Fruit fly (Drosophila melanogaster) whole organism, embryonic: ENCODE results near the gene CG31821.

Experiments
- Aef1 ChIP-seq: fragments of 200-800 bp; sonication (Bioruptor generic); IDR thresholded peaks from 3 replicates; pipeline ENCODE4 v1.3.6; 2022; ENCODE audit warnings: missing biosample characterization, missing genetic modification characterization
- Atf3 ChIP-seq: fragments of 200-800 bp; sonication (Bioruptor generic); optimal IDR thresholded peaks from 3 replicates; lab custom pipeline; 2016; ENCODE audit warnings: missing biosample characterization, missing genetic modification characterization
- CG10209 ChIP-seq: fragments of 200-800 bp; sonication (Bioruptor generic); optimal IDR thresholded peaks from 3 replicates; lab custom pipeline; 2017; ENCODE audit warnings: missing biosample characterization, mild to moderate bottlenecking, missing genetic modification characterization, missing genetic modification reagents
- CG10274 ChIP-seq: fragments of 200-800 bp; sonication (Bioruptor generic); optimal IDR thresholded peaks from 3 replicates; lab custom pipeline; 2017; ENCODE audit warnings: missing biosample characterization, mild to moderate bottlenecking, missing genetic modification characterization
- CG10565 ChIP-seq: fragments of 200-800 bp; sonication (Bioruptor generic); optimal IDR thresholded peaks from 3 replicates; lab custom pipeline; 2016; ENCODE audit warnings: missing biosample characterization, mild to moderate bottlenecking, missing genetic modification characterization
- CG12071 ChIP-seq: fragments of 200-800 bp; sonication (Bioruptor generic); optimal IDR thresholded peaks from 3 replicates; lab custom pipeline; 2018; ENCODE audit warnings: missing biosample characterization, mild to moderate bottlenecking, missing genetic modification characterization
- CG12299 ChIP-seq: fragments of 200-800 bp; sonication (Bioruptor generic); optimal IDR thresholded peaks from 2 replicates; lab custom pipeline; 2018; ENCODE audit warnings: missing biosample characterization, mild to moderate bottlenecking, missing genetic modification characterization
- CG1529 ChIP-seq: fragments of 200-800 bp; sonication (Bioruptor generic); optimal IDR thresholded peaks from 3 replicates; lab custom pipeline; 2018; ENCODE audit warnings: missing biosample characterization, missing genetic modification characterization
- CG15601 ChIP-seq: fragments of 200-800 bp; sonication (Bioruptor generic); optimal IDR thresholded peaks from 3 replicates; lab custom pipeline; 2019; ENCODE audit warnings: missing biosample characterization, mild to moderate bottlenecking, missing genetic modification characterization, moderate library complexity
- CG16815 ChIP-seq: fragments of 200-800 bp; sonication (Bioruptor generic); optimal IDR thresholded peaks from 3 replicates; lab custom pipeline; 2017; ENCODE audit warnings: missing biosample characterization, mild to moderate bottlenecking, missing genetic modification characterization
- CG2678 ChIP-seq: fragments of 200-800 bp; sonication (Bioruptor generic); optimal IDR thresholded peaks from 3 replicates; lab custom pipeline; 2019; ENCODE audit warnings: missing biosample characterization, mild to moderate bottlenecking, missing genetic modification characterization, moderate library complexity
- CG30431 ChIP-seq: fragments of 200-800 bp; sonication (Bioruptor generic); optimal IDR thresholded peaks from 2 replicates; lab custom pipeline; 2017; ENCODE audit warnings: missing biosample characterization, missing genetic modification characterization
- CG3163 ChIP-seq: fragments of 200-800 bp; sonication (Bioruptor generic); optimal IDR thresholded peaks from 3 replicates; lab custom pipeline; 2016; ENCODE audit warnings: missing biosample characterization, missing genetic modification characterization
- CG32767 ChIP-seq: fragments of 200-800 bp; sonication (Bioruptor generic); IDR thresholded peaks from 2 replicates; pipeline ENCODE4 v1.3.6; 2022; ENCODE audit warnings: missing biosample characterization, missing genetic modification characterization
- CG4328 ChIP-seq: fragments of 200-800 bp; sonication (Bioruptor generic); optimal IDR thresholded peaks from 3 replicates; lab custom pipeline; 2017; ENCODE audit warnings: missing biosample characterization, missing genetic modification reagents, missing genetic modification characterization
- CG7786 ChIP-seq: fragments of 200-800 bp; sonication (Bioruptor generic); optimal IDR thresholded peaks from 2 replicates; lab custom pipeline; 2016; ENCODE audit warnings: missing biosample characterization, missing genetic modification characterization
- CG9797 ChIP-seq: fragments of 200-800 bp; sonication (Bioruptor generic); optimal IDR thresholded peaks from 3 replicates; lab custom pipeline; 2018; ENCODE audit warnings: missing biosample characterization, mild to moderate bottlenecking, missing genetic modification characterization
- Dp ChIP-seq: fragments of 200-800 bp; sonication (Bioruptor generic); optimal IDR thresholded peaks from 2 replicates; lab custom pipeline; 2018; ENCODE audit warnings: missing biosample characterization, mild to moderate bottlenecking, missing genetic modification characterization, moderate library complexity
- ERR ChIP-seq: fragments of 200-800 bp; sonication (Bioruptor generic); optimal IDR thresholded peaks from 2 replicates; lab custom pipeline; 2016; ENCODE audit warnings: missing biosample characterization, missing genetic modification characterization
- HLH3B ChIP-seq: fragments of 200-800 bp; sonication (Bioruptor generic); IDR thresholded peaks from 2 replicates; pipeline ENCODE4 v1.3.6; 2022; ENCODE audit warnings: missing biosample characterization, missing genetic modification characterization
- HLH4C ChIP-seq: fragments of 200-800 bp; sonication (Bioruptor generic); IDR thresholded peaks from 3 replicates; pipeline ENCODE4 v1.3.6; 2022; ENCODE audit warnings: missing biosample characterization, missing genetic modification characterization; ENCODE audit not compliant: partially characterized antibody
- HLH54F ChIP-seq: fragments of 200-800 bp; sonication (Bioruptor generic); optimal IDR thresholded peaks from 3 replicates; lab custom pipeline; 2016; ENCODE audit warnings: missing biosample characterization, missing genetic modification characterization
- Hmr ChIP-seq: fragments of 200-800 bp; sonication (Bioruptor generic); optimal IDR thresholded peaks from 3 replicates; lab custom pipeline; 2017; ENCODE audit warnings: mild to moderate bottlenecking, missing biosample characterization, missing genetic modification reagents, missing genetic modification characterization
- Max ChIP-seq: fragments of 200-800 bp; sonication (Bioruptor generic); optimal IDR thresholded peaks from 2 replicates; lab custom pipeline; 2016; ENCODE audit warnings: missing biosample characterization, mild to moderate bottlenecking, missing genetic modification characterization
- Mes4 ChIP-seq: fragments of 200-800 bp; sonication (Bioruptor generic); optimal IDR thresholded peaks from 2 replicates; lab custom pipeline; 2016; ENCODE audit warnings: missing biosample characterization, missing genetic modification characterization
- Nf-YB ChIP-seq: fragments of 200-800 bp; sonication (Bioruptor generic); optimal IDR thresholded peaks from 3 replicates; lab custom pipeline; 2019; ENCODE audit warnings: missing biosample characterization, mild to moderate bottlenecking, missing genetic modification characterization, moderate library complexity
- PHDP ChIP-seq: fragments of 200-800 bp; sonication (Bioruptor generic); optimal IDR thresholded peaks from 3 replicates; lab custom pipeline; 2018; ENCODE audit warnings: missing biosample characterization, mild to moderate bottlenecking, missing genetic modification characterization, moderate library complexity
- al ChIP-seq: fragments of 200-800 bp; sonication (Bioruptor generic); IDR thresholded peaks from 2 replicates; pipeline ENCODE4 v1.3.6; 2022; ENCODE audit warnings: missing biosample characterization, missing genetic modification characterization
- ap ChIP-seq: fragments of 200-800 bp; sonication (Bioruptor generic); IDR thresholded peaks from 2 replicates; pipeline ENCODE4 v1.3.6; 2022; ENCODE audit warnings: missing biosample characterization, missing genetic modification characterization
- ash1 ChIP-seq: fragments of 200-800 bp; sonication (Bioruptor generic); optimal IDR thresholded peaks from 2 replicates; lab custom pipeline; 2018; ENCODE audit warnings: missing biosample characterization, mild to moderate bottlenecking, missing genetic modification characterization
- ci ChIP-seq: fragments of 200-800 bp; sonication (Bioruptor generic); IDR thresholded peaks from 3 replicates; pipeline ENCODE4 v1.3.6; 2022; ENCODE audit warnings: missing biosample characterization, missing genetic modification characterization
- croc ChIP-seq: fragments of 200-800 bp; sonication (Bioruptor generic); conservative IDR thresholded peaks from 3 replicates; pipeline ENCODE4 v1.3.6; 2022; ENCODE audit warnings: missing biosample characterization, missing genetic modification characterization
- dan ChIP-seq: fragments of 200-800 bp; sonication (Bioruptor generic); IDR thresholded peaks from 2 replicates; pipeline ENCODE4 v1.3.6; 2022; ENCODE audit warnings: missing biosample characterization, missing genetic modification characterization
- dimm ChIP-seq: fragments of 200-800 bp; sonication (Bioruptor generic); IDR thresholded peaks from 2 replicates; pipeline ENCODE4 v1.3.6; 2022; ENCODE audit warnings: missing biosample characterization, missing genetic modification characterization
- eve ChIP-seq, 2 experiments: fragments of >200 bp; optimal IDR thresholded peaks; 2 replicates each; lab custom pipeline; 2017; ENCODE audit warnings: missing biosample characterization in 2 of 2, missing genetic modification characterization in 2 of 2
- fd64A ChIP-seq: fragments of 200-800 bp; sonication (Bioruptor generic); optimal IDR thresholded peaks from 3 replicates; lab custom pipeline; 2018; ENCODE audit warnings: missing biosample characterization, mild to moderate bottlenecking, missing genetic modification characterization
- fu2 ChIP-seq: fragments of 200-800 bp; sonication (Bioruptor generic); optimal IDR thresholded peaks from 2 replicates; lab custom pipeline; 2016; ENCODE audit warnings: missing biosample characterization, missing genetic modification characterization
- gro ChIP-seq: fragments of 200-800 bp; sonication (Bioruptor generic); optimal IDR thresholded peaks from 2 replicates; lab custom pipeline; 2016; ENCODE audit warnings: missing biosample characterization, missing genetic modification characterization
- gt ChIP-seq: fragments of 200-800 bp; sonication (Bioruptor generic); IDR thresholded peaks from 2 replicates; pipeline ENCODE4 v1.3.6; 2022; ENCODE audit warnings: missing biosample characterization, missing genetic modification characterization
- hbn ChIP-seq: fragments of 200-800 bp; sonication (Bioruptor generic); IDR thresholded peaks from 2 replicates; pipeline ENCODE4 v1.3.6; 2022; ENCODE audit warnings: missing biosample characterization, missing genetic modification characterization; ENCODE audit not compliant: partially characterized antibody
- org-1 ChIP-seq: fragments of 200-800 bp; sonication (Bioruptor generic); optimal IDR thresholded peaks from 2 replicates; lab custom pipeline; 2017; ENCODE audit warnings: missing biosample characterization, missing genetic modification characterization
- pita ChIP-seq: fragments of 200-800 bp; sonication (Bioruptor generic); optimal IDR thresholded peaks from 2 replicates; lab custom pipeline; 2017; ENCODE audit warnings: missing biosample characterization, mild to moderate bottlenecking, missing genetic modification characterization
- sima ChIP-seq: fragments of 200-800 bp; sonication (Bioruptor generic); optimal IDR thresholded peaks from 2 replicates; lab custom pipeline; 2016; ENCODE audit warnings: missing biosample characterization, missing genetic modification characterization
- slp2 ChIP-seq: fragments of 200-800 bp; sonication (Bioruptor generic); optimal IDR thresholded peaks from 2 replicates; lab custom pipeline; 2016; ENCODE audit warnings: missing biosample characterization, missing genetic modification characterization
- tap ChIP-seq: fragments of 200-800 bp; optimal IDR thresholded peaks from 3 replicates; lab custom pipeline; 2019; ENCODE audit warnings: missing biosample characterization, mild to moderate bottlenecking, missing genetic modification characterization, moderate library complexity
- tio ChIP-seq: fragments of 200-800 bp; sonication (Bioruptor generic); optimal IDR thresholded peaks from 2 replicates; lab custom pipeline; 2017; ENCODE audit warnings: missing biosample characterization, missing genetic modification characterization, inconsistent platforms
- tup ChIP-seq: fragments of 200-800 bp; sonication (Bioruptor generic); optimal IDR thresholded peaks from 2 replicates; lab custom pipeline; 2016; ENCODE audit warnings: missing biosample characterization, mild to moderate bottlenecking, missing genetic modification characterization, moderate library complexity
- wor ChIP-seq: fragments of 200-800 bp; sonication (Bioruptor generic); IDR thresholded peaks from 2 replicates; pipeline ENCODE4 v1.3.6; 2022; ENCODE audit warnings: missing biosample characterization, missing genetic modification characterization
- zen ChIP-seq: fragments of 200-800 bp; sonication (Bioruptor generic); optimal IDR thresholded peaks from 3 replicates; lab custom pipeline; 2018; ENCODE audit warnings: missing biosample characterization, mild to moderate bottlenecking, missing genetic modification characterization, moderate library complexity
- zfh2 ChIP-seq: fragments of 200-800 bp; sonication (Bioruptor generic); optimal IDR thresholded peaks from 2 replicates; lab custom pipeline; 2016; ENCODE audit warnings: missing biosample characterization, missing genetic modification characterization

Gene CG31821

dm6 chr2L:15908496-15909276 is 6.5 kb upstream of the CG31821 start (continued):
- TF ChIP-seq HLH54F (GFP tag; lab: Kevin White, UChicago) (no peak), tup (GFP tag; lab: Kevin White, UChicago) (no peak), wor (GFP tag; lab: Robert Waterston, UW) (0 out of 2 replicates have a peak, but pooled peaks have one; percentile 11), CG1529 (peak; percentile 2), tio (no peak), ap (GFP tag; lab: Robert Waterston, UW) (no peak), fu2 (GFP tag; lab: Kevin White, UChicago) (no peak), PHDP (tag; lab: Kevin White, UChicago) (peak; percentile 79), Hmr (GFP tag; lab: Kevin White, UChicago) (peak; percentile 40), CG30431 (GFP tag; lab: Kevin White, UChicago) (peak; percentile 53), Nf-YB (peak; percentile 4), CG2678 (peak; percentile 75), dan (GFP tag; lab: Robert Waterston, UW) (no peak), gt (GFP tag; lab: Robert Waterston, UW) (no peak), eve (GFP tag; optimal IDR thresholded peaks at IDR 0.05; lab: Kevin White, UChicago) (no peak), HLH3B (GFP tag; lab: Robert Waterston, UW) (no peak), gro (peak; percentile 60), zfh2 (no peak), dimm (GFP tag; lab: Robert Waterston, UW) (no peak), CG12071 (no peak), Aef1 (GFP tag; lab: Robert Waterston, UW) (peak; percentile 56), Mes4 (GFP tag; lab: Kevin White, UChicago) (no peak), CG10209 (GFP tag; lab: Kevin White, UChicago) (peak; percentile 63), ash1 (no peak), CG10274 (GFP tag; lab: Kevin White, UChicago) (no peak), CG32767 (GFP tag; lab: Robert Waterston, UW) (no peak), slp2 (GFP tag; lab: Kevin White, UChicago) (no peak), CG3163 (GFP tag; lab: Kevin White, UChicago) (no peak), Max (GFP tag; lab: Kevin White, UChicago) (no peak), org-1 (GFP tag; lab: Kevin White, UChicago) (no peak), tap (tag; lab: Kevin White, UChicago) (no peak), sima (GFP tag; lab: Kevin White, UChicago) (no peak), Atf3 (GFP tag; lab: Kevin White, UChicago) (no peak), CG9797 (GFP tag; lab: Kevin White, UChicago) (no peak), al (GFP tag; lab: Robert Waterston, UW) (no peak), croc (GFP tag; lab: Robert Waterston, UW) (no peak), CG12299 (tag; lab: Kevin White, UChicago) (peak; percentile 49), pita (GFP tag; lab: Kevin White, UChicago) (no peak), ERR (GFP tag; lab: Kevin White, UChicago) (no peak), CG7786 (GFP tag; lab: Kevin White, UChicago) (no peak), CG16815 (GFP tag; lab: Kevin White, UChicago) (no peak), HLH4C (GFP tag; lab: Robert Waterston, UW) (peak; percentile 36; the same call in 2 of the 3 replicates), ci (peak; percentile 75), CG4328 (GFP tag; lab: Kevin White, UChicago) (peak; percentile 4), CG15601 (tag; lab: Kevin White, UChicago) (peak; percentile 26), CG10565 (GFP tag; lab: Kevin White, UChicago) (no peak), zen (tag; lab: Kevin White, UChicago) (no peak), Dp (GFP tag; lab: Kevin White, UChicago) (no peak), fd64A (GFP tag; lab: Kevin White, UChicago) (no peak), hbn (GFP tag; lab: Robert Waterston, UW) (no peak)
